Fruit fly (Drosophila melanogaster) whole organism, embryonic: ENCODE measurements around the gene CG9664.
A peak's percentile ranks its signal among the peaks of the same experiment; 100 is the strongest.

Experiments
- BEAF-32 ChIP-seq: fragments of 200-800 bp; sonication (Bioruptor generic); optimal IDR thresholded peaks from 3 replicates; lab custom pipeline; 2017; ENCODE audit warnings: missing biosample characterization, missing genetic modification characterization, mild to moderate bottlenecking, moderate library complexity, missing genetic modification reagents
- CG10267 ChIP-seq: fragments of 200-800 bp; sonication (Bioruptor generic); optimal IDR thresholded peaks from 2 replicates; lab custom pipeline; 2018; ENCODE audit warnings: missing biosample characterization, mild to moderate bottlenecking, missing genetic modification characterization, moderate library complexity
- CG10366 ChIP-seq: fragments of 200-800 bp; sonication (Bioruptor generic); IDR thresholded peaks from 2 replicates; pipeline ENCODE4 v1.3.6; 2022; ENCODE audit warnings: missing biosample characterization, missing genetic modification characterization
- CG13424 ChIP-seq: fragments of 200-800 bp; sonication (Bioruptor generic); optimal IDR thresholded peaks from 2 replicates; lab custom pipeline; 2019; ENCODE audit warnings: missing biosample characterization, mild to moderate bottlenecking, missing genetic modification characterization, moderate library complexity
- CG14860 ChIP-seq: fragments of 200-800 bp; sonication (Bioruptor generic); IDR thresholded peaks from 3 replicates; pipeline ENCODE4 v1.3.6; 2022; ENCODE audit warnings: missing biosample characterization, missing genetic modification characterization; ENCODE audit not compliant: partially characterized antibody
- CG1602 ChIP-seq: fragments of 200-800 bp; sonication (Bioruptor generic); optimal IDR thresholded peaks from 3 replicates; lab custom pipeline; 2016; ENCODE audit warnings: missing biosample characterization, missing genetic modification characterization
- CG17912 ChIP-seq: fragments of 200-800 bp; sonication (Bioruptor generic); optimal IDR thresholded peaks from 2 replicates; lab custom pipeline; 2018; ENCODE audit warnings: missing biosample characterization, mild to moderate bottlenecking, missing genetic modification characterization
- CG2678 ChIP-seq: fragments of 200-800 bp; sonication (Bioruptor generic); optimal IDR thresholded peaks from 3 replicates; lab custom pipeline; 2019; ENCODE audit warnings: missing biosample characterization, mild to moderate bottlenecking, missing genetic modification characterization, moderate library complexity
- CG4424 ChIP-seq: fragments of 200-800 bp; sonication (Bioruptor generic); optimal IDR thresholded peaks from 3 replicates; lab custom pipeline; 2016; ENCODE audit warnings: missing biosample characterization, missing genetic modification characterization
- CG5180 ChIP-seq: fragments of 200-800 bp; sonication (Bioruptor generic); optimal IDR thresholded peaks from 3 replicates; lab custom pipeline; 2017; ENCODE audit warnings: missing biosample characterization, missing genetic modification characterization, mild to moderate bottlenecking, moderate library complexity, missing genetic modification reagents
- CG5245 ChIP-seq: fragments of 200-800 bp; sonication (Bioruptor generic); optimal IDR thresholded peaks from 3 replicates; lab custom pipeline; 2016; ENCODE audit warnings: missing biosample characterization, missing genetic modification characterization
- CG6175 ChIP-seq: fragments of 200-800 bp; sonication (Bioruptor generic); IDR thresholded peaks from 3 replicates; pipeline ENCODE4 v1.3.6; 2022; ENCODE audit warnings: missing biosample characterization, missing genetic modification characterization
- CG6254 ChIP-seq: fragments of 200-800 bp; sonication (Bioruptor generic); optimal IDR thresholded peaks from 3 replicates; lab custom pipeline; 2017; ENCODE audit warnings: mild to moderate bottlenecking, missing biosample characterization, missing genetic modification reagents, missing genetic modification characterization
- CG7372 ChIP-seq: fragments of 200-800 bp; sonication (Bioruptor generic); IDR thresholded peaks from 2 replicates; pipeline ENCODE4 v1.3.6; 2022; ENCODE audit warnings: missing biosample characterization, missing genetic modification characterization
- Camta ChIP-seq: fragments of 200-800 bp; sonication (Bioruptor generic); optimal IDR thresholded peaks from 2 replicates; lab custom pipeline; 2016; ENCODE audit warnings: missing biosample characterization, missing genetic modification characterization
- Deaf1 ChIP-seq: fragments of 200-800 bp; optimal IDR thresholded peaks from 3 replicates; lab custom pipeline; 2019; ENCODE audit warnings: missing biosample characterization, mild to moderate bottlenecking, missing genetic modification characterization, moderate library complexity
- Ets65A ChIP-seq: fragments of 200-800 bp; sonication (Bioruptor generic); peaks from one replicate; lab custom pipeline; 2016; ENCODE audit warnings: missing biosample characterization, missing genetic modification characterization
- Ets97D ChIP-seq: fragments of 200-800 bp; sonication (Bioruptor generic); optimal IDR thresholded peaks from 3 replicates; lab custom pipeline; 2016; ENCODE audit warnings: missing biosample characterization, missing genetic modification characterization
- Fer1 ChIP-seq: fragments of 200-800 bp; sonication (Bioruptor generic); optimal IDR thresholded peaks from 2 replicates; lab custom pipeline; 2017; ENCODE audit warnings: missing biosample characterization, mild to moderate bottlenecking, missing genetic modification characterization
- Fer3 ChIP-seq: fragments of 200-800 bp; sonication (Bioruptor generic); optimal IDR thresholded peaks from 2 replicates; lab custom pipeline; 2018; ENCODE audit warnings: missing biosample characterization, mild to moderate bottlenecking, missing genetic modification characterization, moderate library complexity
- HLH3B ChIP-seq: fragments of 200-800 bp; sonication (Bioruptor generic); IDR thresholded peaks from 2 replicates; pipeline ENCODE4 v1.3.6; 2022; ENCODE audit warnings: missing biosample characterization, missing genetic modification characterization
- HLH54F ChIP-seq: fragments of 200-800 bp; sonication (Bioruptor generic); optimal IDR thresholded peaks from 3 replicates; lab custom pipeline; 2016; ENCODE audit warnings: missing biosample characterization, missing genetic modification characterization
- Hmr ChIP-seq: fragments of 200-800 bp; sonication (Bioruptor generic); optimal IDR thresholded peaks from 3 replicates; lab custom pipeline; 2017; ENCODE audit warnings: mild to moderate bottlenecking, missing biosample characterization, missing genetic modification reagents, missing genetic modification characterization
- Hr39 ChIP-seq: fragments of >200 bp; optimal IDR thresholded peaks from 2 replicates; lab custom pipeline; 2017
- Jarid2 ChIP-seq: fragments of 200-800 bp; sonication (Bioruptor generic); optimal IDR thresholded peaks from 3 replicates; lab custom pipeline; 2017; ENCODE audit warnings: mild to moderate bottlenecking, missing biosample characterization, missing genetic modification reagents, missing genetic modification characterization
- Meics ChIP-seq: fragments of 200-800 bp; sonication (Bioruptor generic); optimal IDR thresholded peaks from 2 replicates; lab custom pipeline; 2017; ENCODE audit warnings: missing biosample characterization, mild to moderate bottlenecking, missing genetic modification characterization
- Mes4 ChIP-seq: fragments of 200-800 bp; sonication (Bioruptor generic); optimal IDR thresholded peaks from 2 replicates; lab custom pipeline; 2016; ENCODE audit warnings: missing biosample characterization, missing genetic modification characterization
- Mrtf ChIP-seq: fragments of 200-800 bp; sonication (Bioruptor generic); IDR thresholded peaks from 3 replicates; pipeline ENCODE4 v1.3.6; 2022; ENCODE audit warnings: missing biosample characterization, missing genetic modification characterization
- NfI ChIP-seq: fragments of 200-800 bp; sonication (Bioruptor generic); optimal IDR thresholded peaks from 3 replicates; lab custom pipeline; 2018; ENCODE audit warnings: missing biosample characterization, mild to moderate bottlenecking, missing genetic modification characterization, moderate library complexity
- Pdp1 ChIP-seq, 2 experiments: fragments of 200-800 bp; sonication (Bioruptor generic); optimal IDR thresholded peaks; 3 replicates each; lab custom pipeline; 2016; ENCODE audit warnings: missing biosample characterization in 2 of 2, missing genetic modification characterization in 2 of 2, mild to moderate bottlenecking in 1 of 2, moderate library complexity in 1 of 2
- Taf1 ChIP-seq: fragments of 200-800 bp; sonication (Bioruptor generic); IDR thresholded peaks from 2 replicates; pipeline ENCODE4 v1.3.6; 2022; ENCODE audit warnings: missing biosample characterization, missing genetic modification characterization
- aop ChIP-seq: fragments of 200-800 bp; sonication (Bioruptor generic); IDR thresholded peaks from 2 replicates; pipeline ENCODE4 v1.3.6; 2022; ENCODE audit warnings: missing biosample characterization, missing genetic modification characterization
- ash1 ChIP-seq: fragments of 200-800 bp; sonication (Bioruptor generic); optimal IDR thresholded peaks from 2 replicates; lab custom pipeline; 2018; ENCODE audit warnings: missing biosample characterization, mild to moderate bottlenecking, missing genetic modification characterization
- bsh ChIP-seq, 2 experiments: fragments of 200-800 bp; sonication (Bioruptor generic); optimal IDR thresholded peaks; 2 replicates each; lab custom pipeline; 2017 to 2018; ENCODE audit warnings: mild to moderate bottlenecking in 2 of 2, missing biosample characterization in 2 of 2, missing genetic modification characterization in 2 of 2, moderate library complexity in 1 of 2
- cg ChIP-seq: fragments of 200-800 bp; sonication (Bioruptor generic); optimal IDR thresholded peaks from 3 replicates; lab custom pipeline; 2019; ENCODE audit warnings: missing biosample characterization, mild to moderate bottlenecking, missing genetic modification characterization, moderate library complexity
- crp ChIP-seq, 2 experiments: fragments of 200-800 bp; sonication (Bioruptor generic); optimal IDR thresholded peaks; 2 replicates in 1 of 2; 3 replicates in 1 of 2; lab custom pipeline; 2017; ENCODE audit warnings: missing biosample characterization in 2 of 2, missing genetic modification characterization in 2 of 2, mild to moderate bottlenecking in 1 of 2, moderate library complexity in 1 of 2
- exex ChIP-seq: fragments of 200-800 bp; sonication (Bioruptor generic); optimal IDR thresholded peaks from 4 replicates; lab custom pipeline; 2018; ENCODE audit warnings: missing biosample characterization, mild to moderate bottlenecking, missing genetic modification characterization, moderate library complexity
- fd64A ChIP-seq: fragments of 200-800 bp; sonication (Bioruptor generic); optimal IDR thresholded peaks from 3 replicates; lab custom pipeline; 2018; ENCODE audit warnings: missing biosample characterization, mild to moderate bottlenecking, missing genetic modification characterization
- grau ChIP-seq: fragments of 200-800 bp; optimal IDR thresholded peaks from 3 replicates; lab custom pipeline; 2019; ENCODE audit warnings: missing biosample characterization, mild to moderate bottlenecking, missing genetic modification characterization, moderate library complexity
- hb ChIP-seq: fragments of 200-800 bp; sonication (Bioruptor generic); IDR thresholded peaks from 3 replicates; pipeline ENCODE4 v1.3.6; 2022; ENCODE audit warnings: missing biosample characterization, missing genetic modification characterization; ENCODE audit not compliant: partially characterized antibody
- her ChIP-seq: fragments of 200-800 bp; sonication (Bioruptor generic); optimal IDR thresholded peaks from 2 replicates; lab custom pipeline; 2016; ENCODE audit warnings: missing biosample characterization, missing genetic modification characterization
- ind ChIP-seq: fragments of 200-800 bp; sonication (Bioruptor generic); optimal IDR thresholded peaks from 3 replicates; lab custom pipeline; 2016; ENCODE audit warnings: missing biosample characterization, missing genetic modification characterization
- inv ChIP-seq: fragments of 200-800 bp; sonication (Bioruptor generic); IDR thresholded peaks from 2 replicates; pipeline ENCODE4 v1.3.6; 2022; ENCODE audit warnings: missing biosample characterization, missing genetic modification characterization; ENCODE audit not compliant: partially characterized antibody
- mirr ChIP-seq: fragments of 200-800 bp; sonication (Bioruptor generic); optimal IDR thresholded peaks from 3 replicates; lab custom pipeline; 2018; ENCODE audit warnings: missing biosample characterization, mild to moderate bottlenecking, missing genetic modification characterization
- nmo ChIP-seq: fragments of 200-800 bp; sonication (Bioruptor generic); optimal IDR thresholded peaks from 2 replicates; lab custom pipeline; 2018; ENCODE audit warnings: missing biosample characterization, mild to moderate bottlenecking, missing genetic modification characterization, moderate library complexity
- odd ChIP-seq: fragments of 200-800 bp; sonication (Bioruptor generic); optimal IDR thresholded peaks from 2 replicates; lab custom pipeline; 2017; ENCODE audit warnings: missing biosample characterization, mild to moderate bottlenecking, missing genetic modification characterization
- unpg ChIP-seq: fragments of 200-800 bp; sonication (Bioruptor generic); optimal IDR thresholded peaks from 3 replicates; lab custom pipeline; 2018; ENCODE audit warnings: missing biosample characterization, mild to moderate bottlenecking, missing genetic modification characterization, moderate library complexity
- wor ChIP-seq: fragments of 200-800 bp; sonication (Bioruptor generic); IDR thresholded peaks from 2 replicates; pipeline ENCODE4 v1.3.6; 2022; ENCODE audit warnings: missing biosample characterization, missing genetic modification characterization

CG9664 gene

dm6 chr2L:3302958-3303842 is 8.7 kb upstream of the CG9664 start, which contains the start of gene CG9663 (continued):
- TF ChIP-seq ind (GFP tag; lab: Kevin White, UChicago) (no peak), inv (GFP tag; lab: Robert Waterston, UW) (0 out of 2 replicates have a peak, but pooled peaks have one; percentile 26), CG1602 (GFP tag; lab: Kevin White, UChicago) (no peak), CG14860 (GFP tag; lab: Robert Waterston, UW) (no peak), CG10366 (GFP tag; lab: Robert Waterston, UW) (no peak; the same call in 1 of the 2 replicates), Hr39 (lab: Kevin White, UChicago) (no peak), Deaf1 (tag; lab: Kevin White, UChicago) (peak; percentile 3), Jarid2 (peak; percentile 82), CG6175 (no peak), Ets65A (no peak), CG17912 (GFP tag; lab: Kevin White, UChicago) (no peak), CG2678 (tag; lab: Kevin White, UChicago) (peak; percentile 2), CG5180 (no peak), ash1 (peak; percentile 13), Camta (GFP tag; lab: Kevin White, UChicago) (no peak), HLH3B (GFP tag; lab: Robert Waterston, UW) (peak; percentile 40; the same call in 1 of the 2 replicates), aop (no peak), crp (GFP tag; optimal IDR thresholded peaks at IDR 0.05; lab: Kevin White, UChicago) (peak; percentile 14 to 82), Fer3 (tag; lab: Kevin White, UChicago) (no peak), wor (GFP tag; lab: Robert Waterston, UW) (no peak), odd (GFP tag; lab: Kevin White, UChicago) (no peak), hb (GFP tag; lab: Robert Waterston, UW) (no peak), bsh (GFP tag; optimal IDR thresholded peaks at IDR 0.05; lab: Kevin White, UChicago) (peak; percentile 18 to 85), unpg (GFP tag; lab: Kevin White, UChicago) (peak; percentile 36), NfI (GFP tag; lab: Kevin White, UChicago) (no peak), her (peak; percentile 25), CG10267 (tag; lab: Kevin White, UChicago) (peak; percentile 57), grau (tag; lab: Kevin White, UChicago) (no peak), Mrtf (GFP tag; lab: Robert Waterston, UW) (no peak), Ets97D (peak; percentile 53), CG6254 (GFP tag; lab: Kevin White, UChicago) (peak; percentile 16), Hmr (GFP tag; lab: Kevin White, UChicago) (no peak), CG7372 (GFP tag; lab: Robert Waterston, UW) (no peak), Pdp1 (GFP tag; optimal IDR thresholded peaks at IDR 0.05; lab: Kevin White, UChicago) (peak in 1 of 2 experiments; percentile 50), nmo (GFP tag; lab: Kevin White, UChicago) (peak; percentile 17), mirr (GFP tag; lab: Kevin White, UChicago) (peak; percentile 67), Taf1 (GFP tag; lab: Robert Waterston, UW) (0 out of 2 replicates have a peak, but pooled peaks have one; percentile 30), BEAF-32 (GFP tag; lab: Kevin White, UChicago) (peak; percentile 53), Meics (GFP tag; lab: Kevin White, UChicago) (peak; percentile 17), exex (tag; lab: Kevin White, UChicago) (peak; percentile 86), CG13424 (no peak), Mes4 (GFP tag; lab: Kevin White, UChicago) (peak; percentile 3), Fer1 (GFP tag; lab: Kevin White, UChicago) (peak; percentile 60), HLH54F (GFP tag; lab: Kevin White, UChicago) (no peak), fd64A (no peak), cg (GFP tag; lab: Kevin White, UChicago) (peak; percentile 67), CG4424 (GFP tag; lab: Kevin White, UChicago) (no peak), CG5245 (GFP tag; lab: Kevin White, UChicago) (no peak)
